Fruit fly (Drosophila melanogaster) whole organism, embryonic: ENCODE data around the gene CG32379.

Source experiments
- Ada2b ChIP-seq: fragments of 200-800 bp; sonication (Bioruptor generic); IDR thresholded peaks from 2 replicates; pipeline ENCODE4 v1.3.6; 2022; ENCODE audit warnings: missing biosample characterization, missing genetic modification characterization
- Atf6 ChIP-seq: fragments of 200-800 bp; sonication (Bioruptor generic); IDR thresholded peaks from 2 replicates; pipeline ENCODE4 v1.3.6; 2022; ENCODE audit warnings: missing biosample characterization, missing genetic modification characterization
- BEAF-32 ChIP-seq: fragments of 200-800 bp; sonication (Bioruptor generic); optimal IDR thresholded peaks from 3 replicates; lab custom pipeline; 2017; ENCODE audit warnings: missing biosample characterization, missing genetic modification characterization, mild to moderate bottlenecking, moderate library complexity, missing genetic modification reagents
- CG10462 ChIP-seq: fragments of 200-800 bp; sonication (Bioruptor generic); optimal IDR thresholded peaks from 2 replicates; lab custom pipeline; 2016; ENCODE audit warnings: missing biosample characterization, missing genetic modification characterization
- CG10565 ChIP-seq: fragments of 200-800 bp; sonication (Bioruptor generic); optimal IDR thresholded peaks from 3 replicates; lab custom pipeline; 2016; ENCODE audit warnings: missing biosample characterization, mild to moderate bottlenecking, missing genetic modification characterization
- CG12219 ChIP-seq: fragments of 200-800 bp; sonication (Bioruptor generic); optimal IDR thresholded peaks from 3 replicates; lab custom pipeline; 2018; ENCODE audit warnings: missing biosample characterization, mild to moderate bottlenecking, missing genetic modification characterization
- CG12769 ChIP-seq: fragments of 200-800 bp; sonication (Bioruptor generic); optimal IDR thresholded peaks from 2 replicates; lab custom pipeline; 2019; ENCODE audit warnings: missing biosample characterization, mild to moderate bottlenecking, missing genetic modification characterization, moderate library complexity
- CG14667 ChIP-seq: fragments of 200-800 bp; sonication (Bioruptor generic); IDR thresholded peaks from 2 replicates; pipeline ENCODE4 v1.3.6; 2022; ENCODE audit warnings: missing biosample characterization, missing genetic modification characterization
- CG14710 ChIP-seq: fragments of 200-800 bp; sonication (Bioruptor generic); optimal IDR thresholded peaks from 3 replicates; lab custom pipeline; 2019; ENCODE audit warnings: missing biosample characterization, mild to moderate bottlenecking, missing genetic modification characterization, moderate library complexity
- CG32772 ChIP-seq: fragments of 200-800 bp; sonication (Bioruptor generic); IDR thresholded peaks from 2 replicates; pipeline ENCODE4 v1.3.6; 2022; ENCODE audit warnings: missing biosample characterization, missing genetic modification characterization
- CG34422 ChIP-seq: fragments of 200-800 bp; sonication (Bioruptor generic); IDR thresholded peaks from 3 replicates; pipeline ENCODE4 v1.3.6; 2022; ENCODE audit warnings: missing biosample characterization, missing genetic modification characterization
- CG42726 ChIP-seq: fragments of 200-800 bp; sonication (Bioruptor generic); IDR thresholded peaks from 2 replicates; pipeline ENCODE4 v1.3.6; 2022; ENCODE audit warnings: missing biosample characterization, missing genetic modification characterization; ENCODE audit not compliant: partially characterized antibody
- CG4404 ChIP-seq: fragments of 200-800 bp; sonication (Bioruptor generic); IDR thresholded peaks from 2 replicates; pipeline ENCODE4 v1.3.6; 2022; ENCODE audit warnings: missing biosample characterization, missing genetic modification characterization
- CG4730 ChIP-seq: fragments of 200-800 bp; sonication (Bioruptor generic); IDR thresholded peaks from 2 replicates; pipeline ENCODE4 v1.3.6; 2022; ENCODE audit warnings: missing biosample characterization, missing genetic modification characterization
- CG7786 ChIP-seq: fragments of 200-800 bp; sonication (Bioruptor generic); optimal IDR thresholded peaks from 2 replicates; lab custom pipeline; 2016; ENCODE audit warnings: missing biosample characterization, missing genetic modification characterization
- CG8765 ChIP-seq: fragments of 200-800 bp; sonication (Bioruptor generic); IDR thresholded peaks from 2 replicates; pipeline ENCODE4 v1.3.6; 2022; ENCODE audit warnings: missing biosample characterization, missing genetic modification characterization
- Dbx ChIP-seq: fragments of 200-800 bp; sonication (Bioruptor generic); IDR thresholded peaks from 3 replicates; pipeline ENCODE4 v1.3.6; 2022; ENCODE audit warnings: missing biosample characterization, missing genetic modification characterization
- Dip3 ChIP-seq: fragments of 200-800 bp; sonication (Bioruptor generic); optimal IDR thresholded peaks from 3 replicates; lab custom pipeline; 2016; ENCODE audit warnings: missing biosample characterization, missing genetic modification characterization
- Doc3 ChIP-seq: fragments of 200-800 bp; sonication (Bioruptor generic); IDR thresholded peaks from 3 replicates; pipeline ENCODE4 v1.3.6; 2022; ENCODE audit warnings: missing biosample characterization, missing genetic modification characterization; ENCODE audit not compliant: partially characterized antibody
- Fer1 ChIP-seq: fragments of 200-800 bp; sonication (Bioruptor generic); optimal IDR thresholded peaks from 2 replicates; lab custom pipeline; 2017; ENCODE audit warnings: missing biosample characterization, mild to moderate bottlenecking, missing genetic modification characterization
- Gsc ChIP-seq: fragments of 200-800 bp; sonication (Bioruptor generic); IDR thresholded peaks from 2 replicates; pipeline ENCODE4 v1.3.6; 2022; ENCODE audit warnings: missing biosample characterization, missing genetic modification characterization
- HLHmδ ChIP-seq: fragments of 200-800 bp; sonication (Bioruptor generic); optimal IDR thresholded peaks from 2 replicates; lab custom pipeline; 2018; ENCODE audit warnings: missing biosample characterization, mild to moderate bottlenecking, missing genetic modification characterization, moderate library complexity
- HmgZ ChIP-seq: fragments of 200-800 bp; sonication (Bioruptor generic); optimal IDR thresholded peaks from 2 replicates; lab custom pipeline; 2018; ENCODE audit warnings: missing biosample characterization, mild to moderate bottlenecking, missing genetic modification characterization
- Myb ChIP-seq: fragments of 200-800 bp; sonication (Bioruptor generic); optimal IDR thresholded peaks from 2 replicates; lab custom pipeline; 2016; ENCODE audit warnings: missing biosample characterization, missing genetic modification characterization
- NC2β ChIP-seq: fragments of 200-800 bp; sonication (Bioruptor generic); optimal IDR thresholded peaks from 2 replicates; lab custom pipeline; 2016; ENCODE audit warnings: missing biosample characterization, missing genetic modification characterization
- Nf-YB ChIP-seq: fragments of 200-800 bp; sonication (Bioruptor generic); optimal IDR thresholded peaks from 3 replicates; lab custom pipeline; 2019; ENCODE audit warnings: missing biosample characterization, mild to moderate bottlenecking, missing genetic modification characterization, moderate library complexity
- ac ChIP-seq: fragments of 200-800 bp; sonication (Bioruptor generic); optimal IDR thresholded peaks from 3 replicates; lab custom pipeline; 2017; ENCODE audit warnings: missing biosample characterization, mild to moderate bottlenecking, missing genetic modification characterization
- ap ChIP-seq: fragments of 200-800 bp; sonication (Bioruptor generic); IDR thresholded peaks from 2 replicates; pipeline ENCODE4 v1.3.6; 2022; ENCODE audit warnings: missing biosample characterization, missing genetic modification characterization
- bbx ChIP-seq: fragments of 200-800 bp; sonication (Bioruptor generic); IDR thresholded peaks from 2 replicates; pipeline ENCODE4 v1.3.6; 2022; ENCODE audit warnings: missing biosample characterization, missing genetic modification characterization; ENCODE audit not compliant: partially characterized antibody
- chif ChIP-seq, 2 experiments: fragments of 200-800 bp; sonication (Bioruptor generic); optimal IDR thresholded peaks; 3 replicates each; lab custom pipeline; 2016; ENCODE audit warnings: missing biosample characterization in 2 of 2, missing genetic modification characterization in 2 of 2
- ci ChIP-seq: fragments of 200-800 bp; sonication (Bioruptor generic); IDR thresholded peaks from 3 replicates; pipeline ENCODE4 v1.3.6; 2022; ENCODE audit warnings: missing biosample characterization, missing genetic modification characterization
- crol ChIP-seq: fragments of 200-800 bp; sonication (Bioruptor generic); IDR thresholded peaks from 2 replicates; pipeline ENCODE4 v1.3.6; 2022; ENCODE audit warnings: missing biosample characterization, missing genetic modification characterization
- dati ChIP-seq: fragments of 200-800 bp; sonication (Bioruptor generic); IDR thresholded peaks from 2 replicates; pipeline ENCODE4 v1.3.6; 2022; ENCODE audit warnings: missing biosample characterization, missing genetic modification characterization
- eve ChIP-seq, 2 experiments: fragments of >200 bp; optimal IDR thresholded peaks; 2 replicates each; lab custom pipeline; 2017; ENCODE audit warnings: missing biosample characterization in 2 of 2, missing genetic modification characterization in 2 of 2
- eyg ChIP-seq: fragments of 200-800 bp; sonication (Bioruptor generic); optimal IDR thresholded peaks from 3 replicates; lab custom pipeline; 2016; ENCODE audit warnings: missing biosample characterization, missing genetic modification characterization
- fd3F ChIP-seq: fragments of 200-800 bp; sonication (Bioruptor generic); optimal IDR thresholded peaks from 2 replicates; lab custom pipeline; 2018; ENCODE audit warnings: missing biosample characterization, mild to moderate bottlenecking, missing genetic modification characterization, moderate library complexity
- ftz-f1 ChIP-seq: fragments of 200-800 bp; sonication (Bioruptor generic); optimal IDR thresholded peaks from 2 replicates; lab custom pipeline; 2016; ENCODE audit warnings: missing biosample characterization, missing genetic modification characterization
- gcm ChIP-seq: fragments of 200-800 bp; sonication (Bioruptor generic); optimal IDR thresholded peaks from 2 replicates; lab custom pipeline; 2019; ENCODE audit warnings: missing biosample characterization, mild to moderate bottlenecking, missing genetic modification characterization, moderate library complexity
- gcm2 ChIP-seq: fragments of 200-800 bp; sonication (Bioruptor generic); optimal IDR thresholded peaks from 2 replicates; lab custom pipeline; 2016; ENCODE audit warnings: missing biosample characterization, missing genetic modification characterization
- grn ChIP-seq: fragments of 200-800 bp; sonication (Bioruptor generic); optimal IDR thresholded peaks from 3 replicates; lab custom pipeline; 2017; ENCODE audit warnings: missing biosample characterization, missing genetic modification characterization
- insv ChIP-seq, 2 experiments: fragments of 200-800 bp; sonication (Bioruptor generic); optimal IDR thresholded peaks; 3 replicates each; lab custom pipeline; 2016 to 2018; ENCODE audit warnings: missing biosample characterization in 2 of 2, missing genetic modification characterization in 2 of 2
- mam ChIP-seq: fragments of 200-800 bp; sonication (Bioruptor generic); optimal IDR thresholded peaks from 3 replicates; lab custom pipeline; 2016; ENCODE audit warnings: missing biosample characterization, missing genetic modification characterization
- nerfin-1 ChIP-seq: fragments of 200-800 bp; sonication (Bioruptor generic); optimal IDR thresholded peaks from 3 replicates; lab custom pipeline; 2019; ENCODE audit warnings: missing biosample characterization, mild to moderate bottlenecking, missing genetic modification characterization, moderate library complexity
- phol ChIP-seq: fragments of 200-800 bp; sonication (Bioruptor generic); optimal IDR thresholded peaks from 3 replicates; lab custom pipeline; 2018; ENCODE audit warnings: missing biosample characterization, mild to moderate bottlenecking, missing genetic modification characterization, moderate library complexity
- slbo ChIP-seq: fragments of 200-800 bp; sonication (Bioruptor generic); IDR thresholded peaks from 2 replicates; pipeline ENCODE4 v1.3.6; 2022; ENCODE audit warnings: missing biosample characterization, missing genetic modification characterization
- tna ChIP-seq: fragments of 200-800 bp; sonication (Bioruptor generic); IDR thresholded peaks from 2 replicates; pipeline ENCODE4 v1.3.6; 2022; ENCODE audit warnings: missing biosample characterization, missing genetic modification characterization; ENCODE audit not compliant: partially characterized antibody
- twi ChIP-seq: fragments of 200-800 bp; optimal IDR thresholded peaks from 2 replicates; lab custom pipeline; 2019; ENCODE audit warnings: missing biosample characterization, mild to moderate bottlenecking, missing genetic modification characterization, moderate library complexity
- vnd ChIP-seq: fragments of 200-800 bp; sonication (Bioruptor generic); IDR thresholded peaks from 3 replicates; pipeline ENCODE4 v1.3.6; 2022; ENCODE audit warnings: missing biosample characterization, missing genetic modification characterization; ENCODE audit not compliant: partially characterized antibody

The CG32379 gene

dm6 chr3L:7434715-7435653 lies 38.8 kb downstream of the CG32379 start, which contains the start of gene Rac2 (continued):
- TF ChIP-seq bbx (GFP tag; lab: Robert Waterston, UW) (peak; percentile 54), ac (GFP tag; lab: Kevin White, UChicago) (no peak), Gsc (GFP tag; lab: Robert Waterston, UW) (no peak), NC2β (GFP tag; lab: Kevin White, UChicago) (no peak), Dip3 (GFP tag; lab: Kevin White, UChicago) (no peak), CG12769 (peak; percentile 52), CG4730 (no peak), tna (no peak), ap (0 out of 2 replicates have a peak, but pooled peaks have one; percentile 24), CG42726 (GFP tag; lab: Robert Waterston, UW) (0 out of 2 replicates have a peak, but pooled peaks have one; percentile 18), vnd (no peak), crol (GFP tag; lab: Robert Waterston, UW) (peak; percentile 48; the same call in 1 of the 2 replicates), CG32772 (GFP tag; lab: Robert Waterston, UW) (peak; percentile 39; the same call in 1 of the 2 replicates), CG10565 (GFP tag; lab: Kevin White, UChicago) (no peak), twi (tag; lab: Kevin White, UChicago) (peak; percentile 14), gcm (GFP tag; lab: Kevin White, UChicago) (peak; percentile 82), Atf6 (GFP tag; lab: Robert Waterston, UW) (peak; percentile 13; the same call in 1 of the 2 replicates), CG7786 (peak; percentile 53), chif (GFP tag; optimal IDR thresholded peaks at IDR 0.05; lab: Kevin White, UChicago) (no peak), CG34422 (GFP tag; lab: Robert Waterston, UW) (0 out of 3 replicates have a peak, but pooled peaks have one; percentile 14), eyg (no peak), insv (GFP tag; optimal IDR thresholded peaks at IDR 0.05; lab: Kevin White, UChicago) (no peak), Ada2b (GFP tag; lab: Robert Waterston, UW) (no peak), Nf-YB (GFP tag; lab: Kevin White, UChicago) (peak; percentile 14), Doc3 (GFP tag; lab: Robert Waterston, UW) (no peak), eve (GFP tag; optimal IDR thresholded peaks at IDR 0.05; lab: Kevin White, UChicago) (peak in 1 of 2 experiments; percentile 60), gcm2 (GFP tag; lab: Kevin White, UChicago) (no peak), HLHmδ (GFP tag; lab: Kevin White, UChicago) (peak; percentile 16), CG14667 (GFP tag; lab: Robert Waterston, UW) (no peak), Dbx (GFP tag; lab: Robert Waterston, UW) (peak; percentile 53; the same call in 1 of the 3 replicates), ci (GFP tag; lab: Robert Waterston, UW) (0 out of 3 replicates have a peak, but pooled peaks have one; percentile 59), mam (no peak), Fer1 (peak; percentile 15), CG8765 (GFP tag; lab: Robert Waterston, UW) (peak; percentile 26; the same call in 1 of the 2 replicates), fd3F (GFP tag; lab: Kevin White, UChicago) (no peak), BEAF-32 (GFP tag; lab: Kevin White, UChicago) (no peak), CG14710 (tag; lab: Kevin White, UChicago) (no peak), grn (no peak), phol (no peak), CG12219 (GFP tag; lab: Kevin White, UChicago) (no peak), CG10462 (no peak), Myb (no peak), dati (GFP tag; lab: Robert Waterston, UW) (no peak), CG4404 (GFP tag; lab: Robert Waterston, UW) (0 out of 2 replicates have a peak, but pooled peaks have one; percentile 24), slbo (GFP tag; lab: Robert Waterston, UW) (0 out of 2 replicates have a peak, but pooled peaks have one; percentile 33), ftz-f1 (GFP tag; lab: Kevin White, UChicago) (peak; percentile 98), nerfin-1 (tag; lab: Kevin White, UChicago) (no peak), HmgZ (tag; lab: Kevin White, UChicago) (peak; percentile 19)
